Fruit fly (Drosophila melanogaster): ENCODE results near the gene CG31342.
A peak's percentile ranks its signal among the peaks of the same experiment; 100 is the strongest.

CG31342 gene

DNA sequence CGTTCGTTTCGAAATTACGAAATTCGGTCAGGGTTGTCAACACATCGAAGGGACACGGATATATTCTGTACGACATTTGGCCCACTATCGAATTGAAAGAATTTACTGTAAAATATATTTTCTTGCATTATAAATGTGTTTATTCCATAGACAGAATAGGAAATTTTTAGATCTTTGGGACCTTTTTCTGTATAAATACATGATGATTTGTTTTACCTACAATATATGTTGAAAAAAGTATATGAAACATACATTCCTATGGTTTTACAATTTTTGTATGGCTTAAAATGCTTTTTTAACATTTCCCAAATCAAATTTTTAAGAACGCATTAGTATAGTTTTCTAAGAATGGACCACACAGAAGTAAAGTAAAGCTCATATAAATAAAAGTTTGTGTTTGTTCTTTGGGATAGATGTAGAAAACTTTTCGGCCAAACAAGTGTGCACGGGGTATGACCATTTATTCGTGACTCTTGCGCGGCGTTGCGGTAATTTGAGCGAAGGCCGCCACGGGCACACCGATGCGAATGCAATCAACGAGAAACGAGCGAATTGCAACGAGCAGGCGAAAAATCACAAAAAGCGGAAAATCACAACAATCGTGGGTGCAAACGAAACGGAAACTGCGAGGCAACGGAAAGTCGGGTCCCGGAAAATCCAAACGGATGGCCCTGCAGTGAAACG, 11.9 kb downstream of the CG31342 start, which contains the start of the genes CG17327, CG44194 and CG7518 (continued):
- TF ChIP-seq CG14441 (GFP tag; IDR thresholded peaks at IDR 0.05) (no peak), CG8089 (GFP tag; optimal IDR thresholded peaks at IDR 0.05) (peak; percentile 17), hbn (GFP tag; IDR thresholded peaks at IDR 0.05; ENCODE audit: partially characterized antibody) (no peak), Dfd (GFP tag; optimal IDR thresholded peaks at IDR 0.05) (no peak), ATbp (GFP tag; optimal IDR thresholded peaks at IDR 0.05) (no peak), CG8944 (GFP tag; optimal IDR thresholded peaks at IDR 0.05) (no peak), CG4854 (GFP tag; optimal IDR thresholded peaks at IDR 0.05) (no peak), en (GFP tag; optimal IDR thresholded peaks at IDR 0.05) (no peak), bowl (GFP tag; IDR thresholded peaks at IDR 0.05) (no peak), grau (tag; optimal IDR thresholded peaks at IDR 0.05) (peak; percentile 35), Atf6 (GFP tag; IDR thresholded peaks at IDR 0.05) (no peak), CG11695 (GFP tag; IDR thresholded peaks at IDR 0.05) (no peak), Gug (GFP tag; IDR thresholded peaks at IDR 0.05) (no peak; the same call in 3 of the 4 replicates), CTCF (GFP tag; optimal IDR thresholded peaks at IDR 0.05) (peak; percentile 42), gcm (GFP tag; optimal IDR thresholded peaks at IDR 0.05) (no peak), CG12659 (GFP tag; optimal IDR thresholded peaks at IDR 0.05) (peak; percentile 70), CG31224 (GFP tag; IDR thresholded peaks at IDR 0.05) (no peak), sisA (GFP tag; IDR thresholded peaks at IDR 0.05) (no peak), CG6765 (GFP tag; optimal IDR thresholded peaks at IDR 0.05) (no peak), ham (GFP tag; IDR thresholded peaks at IDR 0.05) (no peak), croc (GFP tag; conservative IDR thresholded peaks at IDR 0.05) (no peak), CG31365 (tag; optimal IDR thresholded peaks at IDR 0.05) (no peak), sima (GFP tag; optimal IDR thresholded peaks at IDR 0.05) (no peak), tap (tag; optimal IDR thresholded peaks at IDR 0.05) (no peak), CG8359 (GFP tag; optimal IDR thresholded peaks at IDR 0.05; ENCODE audit: borderline replicate concordance) (no peak), insv (GFP tag; optimal IDR thresholded peaks at IDR 0.05) (no peak), CG1024 (GFP tag; IDR thresholded peaks at IDR 0.05) (peak; percentile 53; the same call in 1 of the 2 replicates), Meics (GFP tag; optimal IDR thresholded peaks at IDR 0.05) (no peak), CG2875 (GFP tag; optimal IDR thresholded peaks at IDR 0.05) (no peak), CG10267 (tag; optimal IDR thresholded peaks at IDR 0.05) (peak; percentile 29), slou (GFP tag; optimal IDR thresholded peaks at IDR 0.05) (no peak), CG1529 (GFP tag; optimal IDR thresholded peaks at IDR 0.05) (no peak), Dp (GFP tag; optimal IDR thresholded peaks at IDR 0.05) (peak; percentile 29), CG14860 (GFP tag; IDR thresholded peaks at IDR 0.05; ENCODE audit: partially characterized antibody) (0 out of 3 replicates have a peak, but pooled peaks have one; percentile 13), ara (GFP tag; IDR thresholded peaks at IDR 0.05) (no peak), Ptx1 (GFP tag; IDR thresholded peaks at IDR 0.05) (peak; percentile 29; the same call in 1 of the 2 replicates), CG17359 (tag; optimal IDR thresholded peaks at IDR 0.05) (no peak), CG7271 (tag; optimal IDR thresholded peaks at IDR 0.05) (no peak), CG17829 (tag; optimal IDR thresholded peaks at IDR 0.05) (peak; percentile 47), lmd (GFP tag; IDR thresholded peaks at IDR 0.05) (no peak; the same call in 1 of the 2 replicates), CG10321 (GFP tag; IDR thresholded peaks at IDR 0.05) (no peak), Pdp1 (GFP tag; optimal IDR thresholded peaks at IDR 0.05) (peak; percentile 18 to 59), Poxn (GFP tag; IDR thresholded peaks at IDR 0.05) (no peak), dimm (GFP tag; IDR thresholded peaks at IDR 0.05) (no peak), CG10543 (GFP tag; optimal IDR thresholded peaks at IDR 0.05) (no peak), aop (GFP tag; IDR thresholded peaks at IDR 0.05) (no peak), gem (tag; optimal IDR thresholded peaks at IDR 0.05) (no peak), CG32772 (GFP tag; IDR thresholded peaks at IDR 0.05) (no peak), CG7786 (GFP tag; optimal IDR thresholded peaks at IDR 0.05) (peak; percentile 26), mam (GFP tag; optimal IDR thresholded peaks at IDR 0.05) (peak; percentile 27), CG13894 (tag; optimal IDR thresholded peaks at IDR 0.05) (no peak)
